Worm (Caenorhabditis elegans) whole organism, L4 larva: ENCODE data around the gene C15B12.4.
A peak's percentile ranks its signal among the peaks of the same experiment; 100 is the strongest.

Experiments used
- F37D6.2 ChIP-seq: sonication (generic microtip); optimal IDR thresholded peaks from 2 replicates; lab custom pipeline; 2016; ENCODE audit warnings: mild to moderate bottlenecking, missing genetic modification characterization, missing compliant biosample characterization
- T20F7.1 ChIP-seq: fragments of 200-800 bp; sonication (Bioruptor generic); optimal IDR thresholded peaks from 2 replicates; lab custom pipeline; 2018; ENCODE audit warnings: mild to moderate bottlenecking, missing genetic modification characterization, missing compliant biosample characterization
- Y48G9A.11 ChIP-seq: fragments of 200-800 bp; sonication (Bioruptor generic); IDR thresholded peaks from 2 replicates; pipeline ENCODE4 v1.3.6; 2022; ENCODE audit warnings: missing genetic modification reagents, missing genetic modification characterization, missing compliant biosample characterization
- Y75B8A.6 ChIP-seq: fragments of 200-800 bp; sonication (Bioruptor generic); IDR thresholded peaks from 2 replicates; pipeline ENCODE4 v1.3.6; 2022; ENCODE audit warnings: missing genetic modification reagents, missing genetic modification characterization, missing compliant biosample characterization
- aha-1 ChIP-seq: fragments of 150-350 bp; peaks from one replicate; lab custom pipeline; 2014; ENCODE audit warnings: missing biosample characterization, missing genetic modification characterization
- arid-1 ChIP-seq: fragments of 200-800 bp; sonication (Bioruptor generic); conservative IDR thresholded peaks from 2 replicates; pipeline ENCODE4 v1.3.6; 2022; ENCODE audit warnings: missing genetic modification reagents, missing genetic modification characterization, missing compliant biosample characterization
- attf-4 ChIP-seq: sonication (generic microtip); optimal IDR thresholded peaks from 3 replicates; lab custom pipeline; 2017; ENCODE audit warnings: missing biosample characterization, missing genetic modification characterization
- ceh-28 ChIP-seq: fragments of 150-350 bp; optimal IDR thresholded peaks from 2 replicates; lab custom pipeline; 2014; ENCODE audit warnings: missing biosample characterization, missing genetic modification reagents, missing genetic modification characterization
- ceh-82 ChIP-seq: sonication (generic microtip); optimal IDR thresholded peaks from 2 replicates; lab custom pipeline; 2017; ENCODE audit warnings: missing biosample characterization, missing genetic modification characterization
- ces-1 ChIP-seq: fragments of 150-350 bp; sonication (generic microtip); optimal IDR thresholded peaks from 4 replicates; lab custom pipeline; 2014; ENCODE audit warnings: missing biosample characterization, missing genetic modification reagents, missing genetic modification characterization
- daf-16 ChIP-seq, 3 experiments: sonication (generic microtip); optimal IDR thresholded peaks; 2 replicates each; lab custom pipeline; 2016 to 2017; ENCODE audit warnings: missing genetic modification characterization in 3 of 3, missing genetic modification reagents in 3 of 3, mild to moderate bottlenecking in 2 of 3, missing compliant biosample characterization in 2 of 3, missing biosample characterization in 1 of 3, moderate library complexity in 1 of 3
- dmd-6 ChIP-seq: fragments of 200-800 bp; sonication (Bioruptor generic); IDR thresholded peaks from 2 replicates; pipeline ENCODE4 v1.3.6; 2022; ENCODE audit warnings: missing genetic modification reagents, missing genetic modification characterization, missing compliant biosample characterization
- dmd-8 ChIP-seq: fragments of 200-800 bp; sonication (Bioruptor generic); IDR thresholded peaks from 2 replicates; pipeline ENCODE4 v1.3.6; 2022; ENCODE audit warnings: missing genetic modification characterization, missing compliant biosample characterization
- dpl-1 ChIP-seq: fragments of 150-350 bp; optimal IDR thresholded peaks from 2 replicates; lab custom pipeline; 2014; ENCODE audit warnings: missing biosample characterization, missing genetic modification reagents, missing genetic modification characterization
- dve-1 ChIP-seq: sonication (generic microtip); optimal IDR thresholded peaks from 2 replicates; lab custom pipeline; 2017; ENCODE audit warnings: antibody characterized with exemption, mild to moderate bottlenecking, missing genetic modification characterization, missing compliant biosample characterization; ENCODE audit not compliant: insufficient read depth
- egl-43 ChIP-seq: fragments of 200-800 bp; sonication (Bioruptor generic); IDR thresholded peaks from 2 replicates; pipeline ENCODE4 v1.3.6; 2022; ENCODE audit warnings: missing genetic modification reagents, missing genetic modification characterization, missing compliant biosample characterization
- hif-1 ChIP-seq, 2 experiments: sonication (generic microtip); optimal IDR thresholded peaks; 2 replicates each; lab custom pipeline; 2016 to 2017; ENCODE audit warnings: missing compliant biosample characterization in 2 of 2, missing genetic modification characterization in 2 of 2, missing genetic modification reagents in 2 of 2, missing genotype in 2 of 2, mild to moderate bottlenecking in 1 of 2
- hlh-11 ChIP-seq: fragments of 200-800 bp; sonication (Bioruptor generic); optimal IDR thresholded peaks from 2 replicates; lab custom pipeline; 2018; ENCODE audit warnings: mild to moderate bottlenecking, missing genetic modification characterization, missing compliant biosample characterization
- lin-38 ChIP-seq: fragments of 200-800 bp; sonication (Bioruptor generic); IDR thresholded peaks from 2 replicates; pipeline ENCODE4 v1.3.6; 2022; ENCODE audit warnings: missing genetic modification reagents, missing genetic modification characterization, missing compliant biosample characterization
- lir-3 ChIP-seq: sonication (generic microtip); optimal IDR thresholded peaks from 2 replicates; lab custom pipeline; 2016; ENCODE audit warnings: mild to moderate bottlenecking, missing genetic modification characterization, missing compliant biosample characterization
- lsy-2 ChIP-seq, 2 experiments: fragments of 150-350 bp in 1 of 2; sonication (generic microtip) in 1 of 2; optimal IDR thresholded peaks; 2 replicates each; lab custom pipeline; 2014 to 2017; ENCODE audit warnings: missing biosample characterization in 2 of 2, missing genetic modification characterization in 2 of 2
- madf-5 ChIP-seq, 2 experiments: fragments of 200-800 bp; sonication (Bioruptor generic); IDR thresholded peaks; 2 replicates each; pipeline ENCODE4 v1.3.6; 2022; ENCODE audit warnings: missing compliant biosample characterization in 2 of 2, missing genetic modification characterization in 2 of 2
- mdl-1 ChIP-seq, 2 experiments: fragments of 150-350 bp in 1 of 2; sonication (generic microtip) in 1 of 2; optimal IDR thresholded peaks; 2 replicates each; lab custom pipeline; 2014 to 2017; ENCODE audit warnings: missing biosample characterization in 2 of 2, missing genetic modification characterization in 2 of 2
- mes-2 ChIP-seq: sonication (generic microtip); optimal IDR thresholded peaks from 2 replicates; lab custom pipeline; 2016; ENCODE audit warnings: missing genotype, mild to moderate bottlenecking, missing genetic modification characterization, missing compliant biosample characterization; ENCODE audit not compliant: poor library complexity, severe bottlenecking
- mxl-3 ChIP-seq: fragments of 200-800 bp; sonication (Bioruptor generic); optimal IDR thresholded peaks from 2 replicates; lab custom pipeline; 2018; ENCODE audit warnings: mild to moderate bottlenecking, missing genetic modification characterization, missing compliant biosample characterization
- nhr-237 ChIP-seq: sonication (generic microtip); optimal IDR thresholded peaks from 2 replicates; lab custom pipeline; 2017; ENCODE audit warnings: missing biosample characterization, missing genetic modification characterization
- nhr-28 ChIP-seq: fragments of 150-350 bp; optimal IDR thresholded peaks from 2 replicates; lab custom pipeline; 2014; ENCODE audit warnings: missing biosample characterization, missing genetic modification characterization
- nhr-6 ChIP-seq: fragments of 150-350 bp; optimal IDR thresholded peaks from 2 replicates; lab custom pipeline; 2014; ENCODE audit warnings: missing biosample characterization, missing genetic modification characterization
- nhr-77 ChIP-seq: fragments of 150-350 bp; optimal IDR thresholded peaks from 2 replicates; lab custom pipeline; 2014; ENCODE audit warnings: missing biosample characterization, missing genetic modification characterization
- pha-4 ChIP-seq, 2 experiments: fragments of 150-350 bp in 1 of 2; fragments of 200-800 bp in 1 of 2; sonication (Bioruptor generic) in 1 of 2; IDR thresholded peaks in 1 of 2; optimal IDR thresholded peaks in 1 of 2; 2 replicates each; pipeline versions ENCODE4 v1.3.6 to Lab custom; 2014 to 2022; ENCODE audit warnings: missing genetic modification characterization in 2 of 2, missing genetic modification reagents in 2 of 2, missing biosample characterization in 1 of 2, missing compliant biosample characterization in 1 of 2
- pqm-1 ChIP-seq: sonication (generic microtip); optimal IDR thresholded peaks from 2 replicates; lab custom pipeline; 2017; ENCODE audit warnings: missing biosample characterization, missing genetic modification characterization
- sdz-12 ChIP-seq: fragments of 200-800 bp; sonication (Bioruptor generic); optimal IDR thresholded peaks from 2 replicates; lab custom pipeline; 2018; ENCODE audit warnings: mild to moderate bottlenecking, missing genetic modification characterization, missing compliant biosample characterization
- skn-1 ChIP-seq: fragments of 150-350 bp; optimal IDR thresholded peaks from 2 replicates; lab custom pipeline; 2014; ENCODE audit warnings: missing biosample characterization, missing genetic modification characterization
- spr-1 ChIP-seq: sonication (generic microtip); optimal IDR thresholded peaks from 2 replicates; lab custom pipeline; 2016; ENCODE audit warnings: mild to moderate bottlenecking, missing genetic modification characterization, missing compliant biosample characterization
- unc-130 ChIP-seq: sonication (generic microtip); optimal IDR thresholded peaks from 2 replicates; lab custom pipeline; 2016; ENCODE audit warnings: missing genetic modification reagents, missing genetic modification characterization, missing compliant biosample characterization
- unc-39 ChIP-seq: sonication (generic microtip); optimal IDR thresholded peaks from 2 replicates; lab custom pipeline; 2017; ENCODE audit warnings: missing biosample characterization, missing genetic modification characterization

Gene C15B12.4

ce11 chrX:6462995-6463462 is 10.5 kb downstream of the C15B12.4 start, which contains the start of gene C15B12.2:
Gene C15B12.2, plus strand, starts transcription at chrX:6463412.
- no peak for TF ChIP-seq sdz-12 (GFP tag; lab: Kevin White, UChicago)
- peak; percentile 84 for TF ChIP-seq pqm-1 (tag; lab: Kevin White, UChicago)
- TF ChIP-seq lsy-2 (tag; optimal IDR thresholded peaks at IDR 0.05; lab: Kevin White, UChicago), result no peak
- no peak for TF ChIP-seq madf-5 (GFP tag; IDR thresholded peaks at IDR 0.05; lab: Robert Waterston, UW)
- peak; percentile 68 for TF ChIP-seq aha-1 (tag; lab: Kevin White, UChicago)
- no peak for TF ChIP-seq mes-2 (tag; lab: Kevin White, UChicago)
- no peak for TF ChIP-seq pha-4 (GFP tag; IDR thresholded peaks at IDR 0.05; lab: Robert Waterston, UW)
- no peak for TF ChIP-seq pha-4 (tag; optimal IDR thresholded peaks at IDR 0.05; lab: Kevin White, UChicago)
- TF ChIP-seq Y75B8A.6 (GFP tag; lab: Robert Waterston, UW), result no peak
- TF ChIP-seq dve-1, result peak; percentile 54
- peak; percentile 15 for TF ChIP-seq nhr-28 (tag; lab: Kevin White, UChicago)
- TF ChIP-seq daf-16 (GFP tag; optimal IDR thresholded peaks at IDR 0.05; lab: Kevin White, UChicago), result no peak
- peak; percentile 56 for TF ChIP-seq daf-16 (tag; optimal IDR thresholded peaks at IDR 0.05; lab: Kevin White, UChicago)
- no peak for TF ChIP-seq lin-38
- no peak for TF ChIP-seq skn-1 (tag; lab: Kevin White, UChicago)
- no peak for TF ChIP-seq Y48G9A.11 (GFP tag; lab: Robert Waterston, UW)
- TF ChIP-seq unc-39 (tag; lab: Kevin White, UChicago), result no peak
- TF ChIP-seq ceh-82 (tag; lab: Kevin White, UChicago), result no peak
- TF ChIP-seq hif-1 (tag; optimal IDR thresholded peaks at IDR 0.05; lab: Kevin White, UChicago), result no peak
- TF ChIP-seq dmd-6 (GFP tag; lab: Robert Waterston, UW), result peak; percentile 68
- TF ChIP-seq mdl-1 (tag; optimal IDR thresholded peaks at IDR 0.05; lab: Kevin White, UChicago), result peak in 1 of 2 experiments; percentile 22
- TF ChIP-seq lir-3 (tag; lab: Kevin White, UChicago), result no peak
- TF ChIP-seq nhr-6 (tag; lab: Kevin White, UChicago), result no peak
- no peak for TF ChIP-seq dmd-8 (GFP tag; lab: Robert Waterston, UW)
- TF ChIP-seq nhr-237 (tag; lab: Kevin White, UChicago), result no peak
- no peak for TF ChIP-seq T20F7.1
- no peak for TF ChIP-seq hlh-11 (tag; lab: Kevin White, UChicago)
- peak; percentile 18 for TF ChIP-seq mxl-3 (GFP tag; lab: Kevin White, UChicago)
- no peak for TF ChIP-seq unc-130

ce11 chrX:6462479-6462878 is 11.1 kb downstream of the C15B12.4 start:
- TF ChIP-seq pqm-1 (tag; lab: Kevin White, UChicago), result peak; percentile 65
- TF ChIP-seq dmd-6 (GFP tag; lab: Robert Waterston, UW), result peak; percentile 55
- no peak for TF ChIP-seq daf-16 (GFP tag; optimal IDR thresholded peaks at IDR 0.05; lab: Kevin White, UChicago)
- TF ChIP-seq daf-16 (tag; optimal IDR thresholded peaks at IDR 0.05; lab: Kevin White, UChicago), result peak; percentile 15
- no peak for TF ChIP-seq pha-4 (GFP tag; IDR thresholded peaks at IDR 0.05; lab: Robert Waterston, UW)
- TF ChIP-seq pha-4 (tag; optimal IDR thresholded peaks at IDR 0.05; lab: Kevin White, UChicago), result no peak
- TF ChIP-seq ceh-28, result no peak

ce11 chrX:6461729-6462128 is 11.8 kb downstream of the C15B12.4 start, which contains the start of gene K04E7.1:
Gene K04E7.1, plus strand, starts transcription at chrX:6462029.
- TF ChIP-seq aha-1 (tag; lab: Kevin White, UChicago) (peak; percentile 54), arid-1 (no peak)

ce11 chrX:6460123-6460522 is 13.4 kb downstream of the C15B12.4 start:
- TF ChIP-seq attf-4, result no peak
- TF ChIP-seq egl-43 (GFP tag; lab: Robert Waterston, UW), result no peak
- no peak for TF ChIP-seq ces-1 (GFP tag; lab: Kevin White, UChicago)
- TF ChIP-seq dmd-6 (GFP tag; lab: Robert Waterston, UW), result peak; percentile 43
- no peak for TF ChIP-seq F37D6.2 (tag; lab: Kevin White, UChicago)
- TF ChIP-seq dpl-1 (GFP tag; lab: Kevin White, UChicago), result no peak
- no peak for TF ChIP-seq hlh-11 (tag; lab: Kevin White, UChicago)
- peak; percentile 30 for TF ChIP-seq nhr-28 (tag; lab: Kevin White, UChicago)
- TF ChIP-seq spr-1 (tag; lab: Kevin White, UChicago), result no peak
- peak; percentile 27 for TF ChIP-seq pqm-1 (tag; lab: Kevin White, UChicago)
- peak; percentile 21 for TF ChIP-seq dve-1
- peak; percentile 24 for TF ChIP-seq nhr-77
